Worm (Caenorhabditis elegans): Measurements from ENCODE around the gene F58H7.1.

ce11 chrIV:957820-958219 is 22.2 kb upstream of the F58H7.1 start:
- no peak for TF ChIP-seq unc-39 (tag; optimal IDR thresholded peaks at IDR 0.05)
- no peak for TF ChIP-seq ama-1 (optimal IDR thresholded peaks at IDR 0.05)
- no peak for TF ChIP-seq lin-39 (tag; optimal IDR thresholded peaks at IDR 0.05)
- no peak for TF ChIP-seq fkh-10 (GFP tag; optimal IDR thresholded peaks at IDR 0.05)
- TF ChIP-seq Y105C5A.15 (GFP tag; IDR thresholded peaks at IDR 0.05): no peak
- TF ChIP-seq gei-8 (GFP tag; optimal IDR thresholded peaks at IDR 0.05): no peak
- TF ChIP-seq fos-1 (tag; optimal IDR thresholded peaks at IDR 0.05): no peak
- TF ChIP-seq snpc-4 (tag; optimal IDR thresholded peaks at IDR 0.05): no peak
- no peak for TF ChIP-seq zag-1 (tag; optimal IDR thresholded peaks at IDR 0.05)
- peak; percentile 66 for TF ChIP-seq nhr-25 (tag; optimal IDR thresholded peaks at IDR 0.05; ENCODE audit: borderline replicate concordance, insufficient read depth)
- TF ChIP-seq dmd-9 (GFP tag; IDR thresholded peaks at IDR 0.05): no peak
- TF ChIP-seq unc-130 (GFP tag; optimal IDR thresholded peaks at IDR 0.05): no peak
